Fruit fly (Drosophila melanogaster) whole organism: Measurements from ENCODE around the gene sinu.

ENCODE experiments used
- CG8478 ChIP-seq: fragments of >200 bp; optimal IDR thresholded peaks from 2 replicates; lab custom pipeline; 2018; ENCODE audit warnings: inconsistent platforms
- Dll ChIP-seq: fragments of >200 bp; optimal IDR thresholded peaks from 2 replicates; lab custom pipeline; 2017
- EcR ChIP-seq, 2 experiments: fragments of >200 bp; optimal IDR thresholded peaks; 2 replicates each; lab custom pipeline; 2017; ENCODE audit warnings: missing biosample characterization in 2 of 2, missing genetic modification characterization in 2 of 2, missing genetic modification reagents in 2 of 2
- pan ChIP-seq: fragments of >200 bp; optimal IDR thresholded peaks from 2 replicates; lab custom pipeline; 2017
- psq ChIP-seq: fragments of >200 bp; optimal IDR thresholded peaks from 2 replicates; lab custom pipeline; 2017
- usp ChIP-seq: fragments of >200 bp; optimal IDR thresholded peaks from 2 replicates; lab custom pipeline; 2017; ENCODE audit warnings: missing biosample characterization, missing genetic modification characterization, mixed read lengths

dm6 chr3L:5603860-5604415 lies 42.5 kb upstream of the sinu start, which contains the start of gene TM9SF3:
- TF ChIP-seq CG8478 (lab: Kevin White, UChicago) (no peak), Dll (no peak), pan (lab: Kevin White, UChicago) (no peak), usp (GFP tag; lab: Kevin White, UChicago) (no peak), psq (lab: Kevin White, UChicago) (no peak), EcR (GFP tag; optimal IDR thresholded peaks at IDR 0.05; lab: Kevin White, UChicago) (no peak)
